Worm (Caenorhabditis elegans): ENCODE measurements around the gene F45G2.8.

DNA sequence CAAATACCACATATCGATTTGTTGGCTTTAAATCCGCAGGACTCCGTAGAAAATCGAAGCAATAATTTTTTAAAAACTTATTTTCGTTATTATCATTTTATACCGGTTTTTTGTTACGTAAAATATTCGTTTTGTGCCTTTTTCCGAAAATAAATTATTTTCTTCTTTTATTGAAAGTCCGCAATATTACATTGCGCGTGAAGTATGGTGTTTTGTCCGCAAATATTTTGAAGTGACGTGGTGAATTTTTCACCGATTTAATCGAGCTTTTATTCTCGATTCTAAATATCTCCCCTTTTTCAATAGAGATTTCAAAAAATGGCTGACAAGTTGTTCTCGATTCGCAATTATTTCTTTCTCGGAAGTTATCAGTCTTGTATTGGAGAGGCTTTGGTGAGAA is 9.4 kb downstream of the F45G2.8 start, which contains the start of gene cope-1:
- TF ChIP-seq alr-1 (tag; optimal IDR thresholded peaks at IDR 0.05) (no peak), egl-27 (tag; optimal IDR thresholded peaks at IDR 0.05) (no peak)
